Fruit fly (Drosophila melanogaster): ENCODE results near the gene Tim9a.

The Tim9a gene

DNA sequence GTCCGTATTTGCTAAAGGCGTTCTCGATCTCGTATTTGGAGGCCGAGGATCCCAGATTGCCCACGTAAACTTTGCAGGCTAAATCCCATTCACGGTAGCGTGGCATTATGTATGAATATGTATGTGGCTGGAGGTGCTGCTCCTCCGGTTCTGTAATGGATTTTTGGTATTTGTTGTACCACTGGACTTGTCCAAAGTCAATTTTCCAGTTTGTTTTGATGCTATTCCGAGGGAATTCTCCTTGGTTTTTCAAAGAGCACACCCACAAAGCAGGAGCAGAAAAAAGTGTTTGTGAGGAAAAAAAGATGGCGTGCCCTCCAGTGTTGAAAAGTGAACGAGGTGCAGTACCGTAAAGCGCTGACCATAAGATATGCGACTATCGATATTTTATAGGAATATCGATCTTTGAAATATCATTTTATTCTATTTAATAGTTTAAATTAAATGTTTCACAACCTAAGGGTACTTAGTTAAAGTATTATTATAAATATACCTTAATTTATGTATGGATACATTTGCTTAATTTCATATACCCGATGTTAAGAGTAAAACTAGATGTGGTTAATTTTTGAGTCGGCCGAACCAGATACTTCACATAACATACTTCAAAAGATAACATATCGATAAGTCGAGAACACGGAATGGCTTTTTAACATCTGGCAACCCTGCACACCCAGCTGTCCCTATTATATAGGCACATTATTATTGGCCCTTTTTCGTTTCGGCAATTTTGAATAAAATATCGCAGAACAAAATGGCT is at the start of gene Tim9a, which contains the start of gene Rbp1-like:
Tim9a (plus strand) TSS at position 628 of the 760 bp plus-strand sequence.
Rbp1-like (minus strand) TSS at position 295 of the 760 bp plus-strand sequence.
- TF ChIP-seq CG9705 (GFP tag; optimal IDR thresholded peaks at IDR 0.05) (peak; percentile 55), dl (GFP tag; optimal IDR thresholded peaks at IDR 0.05; ENCODE audit: insufficient read depth in 1 of 2, partially characterized antibody in 2 of 2) (no peak), CG32264 (GFP tag; optimal IDR thresholded peaks at IDR 0.05) (no peak), Hr83 (GFP tag; optimal IDR thresholded peaks at IDR 0.05; ENCODE audit: poor library complexity, severe bottlenecking) (peak; percentile 45), sv (GFP tag; optimal IDR thresholded peaks at IDR 0.05) (peak; percentile 42), brk (GFP tag; optimal IDR thresholded peaks at IDR 0.05) (peak; percentile 60), jim (GFP tag; optimal IDR thresholded peaks at IDR 0.05) (no peak), tai (GFP tag; optimal IDR thresholded peaks at IDR 0.05) (peak; percentile 47), Dif (GFP tag; optimal IDR thresholded peaks at IDR 0.05; ENCODE audit: partially characterized antibody) (no peak), Abd-B (GFP tag; optimal IDR thresholded peaks at IDR 0.05) (no peak), Myc (optimal IDR thresholded peaks at IDR 0.05) (peak; percentile 26), lola (GFP tag; optimal IDR thresholded peaks at IDR 0.05) (no peak), pan (optimal IDR thresholded peaks at IDR 0.05) (no peak), Sp1 (GFP tag; optimal IDR thresholded peaks at IDR 0.05) (peak; percentile 57), br (GFP tag; optimal IDR thresholded peaks at IDR 0.05) (peak; percentile 7), foxo (GFP tag; optimal IDR thresholded peaks at IDR 0.05) (peak in 1 of 2 experiments; percentile 67), GATAd (GFP tag; optimal IDR thresholded peaks at IDR 0.05) (no peak), Vsx2 (GFP tag; optimal IDR thresholded peaks at IDR 0.05; ENCODE audit: partially characterized antibody) (no peak), h (GFP tag; optimal IDR thresholded peaks at IDR 0.05) (peak; percentile 63), rgr (GFP tag; optimal IDR thresholded peaks at IDR 0.05) (peak; percentile 62), fru (GFP tag; optimal IDR thresholded peaks at IDR 0.05) (peak; percentile 38), N (GFP tag; optimal IDR thresholded peaks at IDR 0.05) (no peak), Dfd (GFP tag; optimal IDR thresholded peaks at IDR 0.05) (no peak), Jra (GFP tag; optimal IDR thresholded peaks at IDR 0.05) (peak; percentile 69), dsf (GFP tag; optimal IDR thresholded peaks at IDR 0.05; ENCODE audit: borderline replicate concordance) (no peak), woc (GFP tag; optimal IDR thresholded peaks at IDR 0.05) (peak; percentile 39), sage (GFP tag; optimal IDR thresholded peaks at IDR 0.05) (peak; percentile 57), Hnf4 (GFP tag; optimal IDR thresholded peaks at IDR 0.05) (peak; percentile 68), OdsH (GFP tag; optimal IDR thresholded peaks at IDR 0.05) (peak; percentile 35), dmrt93B (GFP tag; optimal IDR thresholded peaks at IDR 0.05) (peak; percentile 49), Hr78 (GFP tag; optimal IDR thresholded peaks at IDR 0.05) (no peak), psq (GFP tag; optimal IDR thresholded peaks at IDR 0.05) (peak; percentile 45), Rel (GFP tag; optimal IDR thresholded peaks at IDR 0.05) (no peak), Rel (tag; optimal IDR thresholded peaks at IDR 0.05) (peak; percentile 39), CrebA (GFP tag; optimal IDR thresholded peaks at IDR 0.05; ENCODE audit: borderline replicate concordance) (no peak), HLH106 (tag; optimal IDR thresholded peaks at IDR 0.05) (peak; percentile 59), ey (GFP tag; optimal IDR thresholded peaks at IDR 0.05) (peak; percentile 15), Mio (GFP tag; optimal IDR thresholded peaks at IDR 0.05) (no peak), usp (GFP tag; optimal IDR thresholded peaks at IDR 0.05) (no peak)

dm6 chrX:13337454-13337853 is 47.6 kb upstream of the Tim9a start, which contains the start of gene RpS15Aa:
Gene RpS15Aa, minus strand, starts transcription at chrX:13337705.
- TF ChIP-seq h (GFP tag; optimal IDR thresholded peaks at IDR 0.05) = peak; percentile 47
- TF ChIP-seq usp (GFP tag; optimal IDR thresholded peaks at IDR 0.05) = no peak
- peak; percentile 47 for TF ChIP-seq fru (GFP tag; optimal IDR thresholded peaks at IDR 0.05)
- TF ChIP-seq dsf (GFP tag; optimal IDR thresholded peaks at IDR 0.05; ENCODE audit: borderline replicate concordance) = no peak
- no peak for TF ChIP-seq lola (GFP tag; optimal IDR thresholded peaks at IDR 0.05)
- no peak for TF ChIP-seq Dif (GFP tag; optimal IDR thresholded peaks at IDR 0.05; ENCODE audit: partially characterized antibody)
- no peak for TF ChIP-seq tai (GFP tag; optimal IDR thresholded peaks at IDR 0.05)
- TF ChIP-seq Sp1 (GFP tag; optimal IDR thresholded peaks at IDR 0.05) = peak; percentile 78
- peak; percentile 89 for TF ChIP-seq Hr83 (GFP tag; optimal IDR thresholded peaks at IDR 0.05; ENCODE audit: poor library complexity, severe bottlenecking)
- no peak for TF ChIP-seq Rel (GFP tag; optimal IDR thresholded peaks at IDR 0.05)
- peak; percentile 57 for TF ChIP-seq Rel (tag; optimal IDR thresholded peaks at IDR 0.05)
- TF ChIP-seq dmrt93B (GFP tag; optimal IDR thresholded peaks at IDR 0.05) = peak; percentile 87
- TF ChIP-seq dl (GFP tag; optimal IDR thresholded peaks at IDR 0.05; ENCODE audit: insufficient read depth in 1 of 2, partially characterized antibody in 2 of 2) = no peak
- peak; percentile 85 for TF ChIP-seq CG9705 (GFP tag; optimal IDR thresholded peaks at IDR 0.05)
- TF ChIP-seq Vsx2 (GFP tag; optimal IDR thresholded peaks at IDR 0.05; ENCODE audit: partially characterized antibody) = no peak
- no peak for TF ChIP-seq Myc (optimal IDR thresholded peaks at IDR 0.05)
- TF ChIP-seq Hnf4 (GFP tag; optimal IDR thresholded peaks at IDR 0.05) = peak; percentile 37
- peak; percentile 25 for TF ChIP-seq Mio (GFP tag; optimal IDR thresholded peaks at IDR 0.05)
- no peak for TF ChIP-seq ey (GFP tag; optimal IDR thresholded peaks at IDR 0.05)
- no peak for TF ChIP-seq woc (GFP tag; optimal IDR thresholded peaks at IDR 0.05)
- peak; percentile 73 for TF ChIP-seq rgr (GFP tag; optimal IDR thresholded peaks at IDR 0.05)
- no peak for TF ChIP-seq CG32264 (GFP tag; optimal IDR thresholded peaks at IDR 0.05)
- TF ChIP-seq Hr78 (GFP tag; optimal IDR thresholded peaks at IDR 0.05) = no peak
- TF ChIP-seq Jra (GFP tag; optimal IDR thresholded peaks at IDR 0.05) = peak; percentile 6
- TF ChIP-seq sv (GFP tag; optimal IDR thresholded peaks at IDR 0.05) = peak; percentile 65
- no peak for TF ChIP-seq GATAd (GFP tag; optimal IDR thresholded peaks at IDR 0.05)
- no peak for TF ChIP-seq Abd-B (GFP tag; optimal IDR thresholded peaks at IDR 0.05)
- TF ChIP-seq br (GFP tag; optimal IDR thresholded peaks at IDR 0.05) = peak; percentile 54
- TF ChIP-seq jim (GFP tag; optimal IDR thresholded peaks at IDR 0.05) = no peak
- TF ChIP-seq OdsH (GFP tag; optimal IDR thresholded peaks at IDR 0.05) = peak; percentile 24
- no peak for TF ChIP-seq sage (GFP tag; optimal IDR thresholded peaks at IDR 0.05)
- no peak for TF ChIP-seq psq (GFP tag; optimal IDR thresholded peaks at IDR 0.05)
- no peak for TF ChIP-seq Dfd (GFP tag; optimal IDR thresholded peaks at IDR 0.05)
- TF ChIP-seq CrebA (GFP tag; optimal IDR thresholded peaks at IDR 0.05; ENCODE audit: borderline replicate concordance) = no peak
- TF ChIP-seq pan (optimal IDR thresholded peaks at IDR 0.05) = no peak
- peak; percentile 70 for TF ChIP-seq HLH106 (tag; optimal IDR thresholded peaks at IDR 0.05)
- peak in 1 of 2 experiments; percentile 65 for TF ChIP-seq foxo (GFP tag; optimal IDR thresholded peaks at IDR 0.05)
- no peak for TF ChIP-seq N (GFP tag; optimal IDR thresholded peaks at IDR 0.05)
- TF ChIP-seq brk (GFP tag; optimal IDR thresholded peaks at IDR 0.05) = no peak

All from whole organism, wandering third instar larva.